Worm (Caenorhabditis elegans) whole organism, young adult: ENCODE results near the gene F13A7.11.
A peak's percentile ranks its signal among the peaks of the same experiment; 100 is the strongest.

ENCODE experiments used
- B0019.2 ChIP-seq: fragments of 200-800 bp; sonication (Bioruptor generic); conservative IDR thresholded peaks from 2 replicates; pipeline ENCODE4 v1.3.6; 2022; ENCODE audit warnings: missing genetic modification reagents, missing genetic modification characterization, missing compliant biosample characterization
- B0336.3 ChIP-seq: fragments of 200-800 bp; sonication (Bioruptor generic); IDR thresholded peaks from 2 replicates; pipeline ENCODE4 v1.3.6; 2022; ENCODE audit warnings: missing genetic modification characterization, missing compliant biosample characterization
- F10E7.11 ChIP-seq: sonication (generic microtip); optimal IDR thresholded peaks from 2 replicates; lab custom pipeline; 2017; ENCODE audit warnings: mild to moderate bottlenecking, missing genetic modification characterization, moderate library complexity, missing compliant biosample characterization
- F49E8.2 ChIP-seq: sonication (generic microtip); optimal IDR thresholded peaks from 3 replicates; lab custom pipeline; 2017; ENCODE audit warnings: missing genetic modification characterization, mild to moderate bottlenecking, missing compliant biosample characterization, antibody characterized with exemption, moderate library complexity; ENCODE audit not compliant: insufficient read depth
- F57A8.1 ChIP-seq: fragments of 200-800 bp; sonication (Bioruptor generic); optimal IDR thresholded peaks from 2 replicates; lab custom pipeline; 2018; ENCODE audit warnings: mild to moderate bottlenecking, missing genetic modification characterization, moderate library complexity, missing compliant biosample characterization
- K12H6.12 ChIP-seq: fragments of 200-800 bp; sonication (Bioruptor generic); optimal IDR thresholded peaks from 2 replicates; lab custom pipeline; 2018; ENCODE audit warnings: mild to moderate bottlenecking, missing genetic modification characterization, missing compliant biosample characterization
- Y56A3A.18 ChIP-seq: fragments of 200-800 bp; sonication (Bioruptor generic); IDR thresholded peaks from 2 replicates; pipeline ENCODE4 v1.3.6; 2022; ENCODE audit warnings: missing genetic modification reagents, missing genetic modification characterization, missing compliant biosample characterization
- ama-1 ChIP-seq, 3 experiments: fragments of 150-350 bp in 1 of 3; sonication (generic microtip) in 2 of 3; optimal IDR thresholded peaks; 2 replicates each; lab custom pipeline; 2014 to 2018; ENCODE audit warnings: missing biosample characterization in 2 of 3, missing genetic modification characterization in 2 of 3, missing genetic modification reagents in 2 of 3
- atf-7 ChIP-seq: sonication (generic microtip); optimal IDR thresholded peaks from 2 replicates; lab custom pipeline; 2017; ENCODE audit warnings: mild to moderate bottlenecking, missing genetic modification characterization, missing compliant biosample characterization
- athp-1 ChIP-seq: sonication (generic microtip); optimal IDR thresholded peaks from 2 replicates; lab custom pipeline; 2017; ENCODE audit warnings: mild to moderate bottlenecking, missing genetic modification characterization, missing compliant biosample characterization
- attf-5 ChIP-seq: fragments of 200-800 bp; sonication (Bioruptor generic); optimal IDR thresholded peaks from 2 replicates; lab custom pipeline; 2018; ENCODE audit warnings: mild to moderate bottlenecking, missing genetic modification characterization, missing compliant biosample characterization
- bed-2 ChIP-seq: fragments of 200-800 bp; sonication (Bioruptor generic); IDR thresholded peaks from 2 replicates; pipeline ENCODE4 v1.3.6; 2022; ENCODE audit warnings: missing genetic modification reagents, missing genetic modification characterization, missing compliant biosample characterization
- cebp-1 ChIP-seq, 2 experiments: fragments of 200-800 bp in 1 of 2; sonication (Bioruptor generic) in 1 of 2; sonication (generic microtip) in 1 of 2; IDR thresholded peaks in 1 of 2; optimal IDR thresholded peaks in 1 of 2; 2 replicates each; pipeline versions ENCODE4 v1.3.6 to Lab custom; 2017 to 2022; ENCODE audit warnings: missing compliant biosample characterization in 2 of 2, missing genetic modification characterization in 2 of 2, mild to moderate bottlenecking in 1 of 2, missing genetic modification reagents in 1 of 2, moderate library complexity in 1 of 2
- cebp-2 ChIP-seq: fragments of 200-800 bp; sonication (Bioruptor generic); IDR thresholded peaks from 2 replicates; pipeline ENCODE4 v1.3.6; 2022; ENCODE audit warnings: missing genetic modification characterization, missing compliant biosample characterization
- ceh-100 ChIP-seq: fragments of 200-800 bp; sonication (Bioruptor generic); IDR thresholded peaks from 2 replicates; pipeline ENCODE4 v1.3.6; 2022; ENCODE audit warnings: missing genetic modification reagents, missing genetic modification characterization, missing compliant biosample characterization
- dox-1 ChIP-seq: fragments of 200-800 bp; sonication (Bioruptor generic); IDR thresholded peaks from 2 replicates; pipeline ENCODE4 v1.3.6; 2022; ENCODE audit warnings: missing genetic modification reagents, missing genetic modification characterization, missing compliant biosample characterization
- dpff-1 ChIP-seq: sonication (generic microtip); optimal IDR thresholded peaks from 2 replicates; lab custom pipeline; 2017; ENCODE audit warnings: mild to moderate bottlenecking, missing genetic modification characterization, missing compliant biosample characterization
- egrh-3 ChIP-seq: fragments of 200-800 bp; sonication (Bioruptor generic); IDR thresholded peaks from 2 replicates; pipeline ENCODE4 v1.3.6; 2022; ENCODE audit warnings: missing genetic modification reagents, missing genetic modification characterization, missing compliant biosample characterization
- ekl-4 ChIP-seq: fragments of 200-800 bp; sonication (Bioruptor generic); IDR thresholded peaks from 2 replicates; pipeline ENCODE4 v1.3.6; 2022; ENCODE audit warnings: missing genetic modification reagents, missing genetic modification characterization, missing compliant biosample characterization
- ets-4 ChIP-seq: fragments of 200-800 bp; sonication (Bioruptor generic); optimal IDR thresholded peaks from 2 replicates; lab custom pipeline; 2018; ENCODE audit warnings: mild to moderate bottlenecking, missing genetic modification characterization, missing compliant biosample characterization
- gei-17 ChIP-seq: fragments of 200-800 bp; sonication (Bioruptor generic); optimal IDR thresholded peaks from 2 replicates; lab custom pipeline; 2018; ENCODE audit warnings: mild to moderate bottlenecking, missing genetic modification characterization, missing compliant biosample characterization
- him-1 ChIP-seq: sonication (generic microtip); optimal IDR thresholded peaks from 2 replicates; lab custom pipeline; 2016; ENCODE audit warnings: missing genotype, missing genetic modification reagents, missing genetic modification characterization, missing compliant biosample characterization
- hlh-26 ChIP-seq: fragments of 200-800 bp; sonication (Bioruptor generic); conservative IDR thresholded peaks from 2 replicates; pipeline ENCODE4 v1.3.6; 2022; ENCODE audit warnings: missing genetic modification reagents, missing genetic modification characterization, missing compliant biosample characterization
- hmg-1.2 ChIP-seq: fragments of 200-800 bp; sonication (Bioruptor generic); IDR thresholded peaks from 2 replicates; pipeline ENCODE4 v1.3.6; 2022; ENCODE audit warnings: missing genetic modification reagents, missing genetic modification characterization, missing compliant biosample characterization
- hsf-1 ChIP-seq: fragments of 200-800 bp; sonication (Bioruptor generic); IDR thresholded peaks from 2 replicates; pipeline ENCODE4 v1.3.6; 2022; ENCODE audit warnings: missing genetic modification reagents, missing genetic modification characterization, missing compliant biosample characterization
- let-526 ChIP-seq: fragments of 200-800 bp; sonication (Bioruptor generic); IDR thresholded peaks from 2 replicates; pipeline ENCODE4 v1.3.6; 2022; ENCODE audit warnings: missing genetic modification reagents, missing genetic modification characterization, missing compliant biosample characterization
- let-607 ChIP-seq, 2 experiments: fragments of 200-800 bp in 1 of 2; sonication (Bioruptor generic) in 1 of 2; sonication (generic microtip) in 1 of 2; optimal IDR thresholded peaks; 2 replicates each; lab custom pipeline; 2016 to 2018; ENCODE audit warnings: mild to moderate bottlenecking in 2 of 2, missing compliant biosample characterization in 2 of 2, missing genetic modification characterization in 2 of 2, moderate library complexity in 2 of 2, missing genotype in 1 of 2
- lin-40 ChIP-seq: sonication (generic microtip); optimal IDR thresholded peaks from 2 replicates; lab custom pipeline; 2016; ENCODE audit warnings: missing genetic modification characterization, mild to moderate bottlenecking, missing compliant biosample characterization, missing genotype, missing genetic modification reagents
- lsl-1 ChIP-seq: fragments of 200-800 bp; sonication (Bioruptor generic); optimal IDR thresholded peaks from 2 replicates; lab custom pipeline; 2018; ENCODE audit warnings: mild to moderate bottlenecking, missing genetic modification characterization, moderate library complexity, missing compliant biosample characterization
- mcd-1 ChIP-seq: fragments of 200-800 bp; sonication (Bioruptor generic); IDR thresholded peaks from 2 replicates; pipeline ENCODE4 v1.3.6; 2022; ENCODE audit warnings: missing genetic modification reagents, missing genetic modification characterization, missing compliant biosample characterization
- mel-28 ChIP-seq: sonication (generic microtip); optimal IDR thresholded peaks from 2 replicates; lab custom pipeline; 2016; ENCODE audit warnings: borderline replicate concordance, mild to moderate bottlenecking, missing genetic modification characterization, missing compliant biosample characterization
- mxl-1 ChIP-seq: sonication (generic microtip); optimal IDR thresholded peaks from 2 replicates; lab custom pipeline; 2016; ENCODE audit warnings: missing genetic modification characterization, missing compliant biosample characterization
- nfya-2 ChIP-seq: fragments of 200-800 bp; sonication (Bioruptor generic); IDR thresholded peaks from 2 replicates; pipeline ENCODE4 v1.3.6; 2022; ENCODE audit warnings: missing genetic modification reagents, missing genetic modification characterization, missing compliant biosample characterization
- nfyb-1 ChIP-seq: fragments of 200-800 bp; sonication (Bioruptor generic); IDR thresholded peaks from 2 replicates; pipeline ENCODE4 v1.3.6; 2022; ENCODE audit warnings: missing genetic modification reagents, missing genetic modification characterization, missing compliant biosample characterization
- nhr-80 ChIP-seq: sonication (generic microtip); optimal IDR thresholded peaks from 2 replicates; lab custom pipeline; 2016; ENCODE audit warnings: missing genetic modification characterization, missing compliant biosample characterization
- nhr-90 ChIP-seq: sonication (generic microtip); optimal IDR thresholded peaks from 2 replicates; lab custom pipeline; 2016; ENCODE audit warnings: missing genotype, mild to moderate bottlenecking, missing genetic modification characterization, missing compliant biosample characterization
- repo-1 ChIP-seq: sonication (generic microtip); optimal IDR thresholded peaks from 2 replicates; lab custom pipeline; 2017; ENCODE audit warnings: mild to moderate bottlenecking, missing genetic modification characterization, missing compliant biosample characterization
- snpc-4 ChIP-seq, 5 experiments: fragments of 150-350 bp in 1 of 5; sonication (generic microtip) in 4 of 5; optimal IDR thresholded peaks; 2 replicates each; lab custom pipeline; 2014 to 2018; ENCODE audit warnings: missing genetic modification characterization in 5 of 5, missing biosample characterization in 3 of 5, antibody characterized with exemption in 2 of 5, mild to moderate bottlenecking in 2 of 5, missing compliant biosample characterization in 2 of 5, missing genotype in 2 of 5, moderate library complexity in 2 of 5, missing genetic modification reagents in 1 of 5
- somi-1 ChIP-seq: fragments of 200-800 bp; sonication (Bioruptor generic); optimal IDR thresholded peaks from 2 replicates; lab custom pipeline; 2018; ENCODE audit warnings: mild to moderate bottlenecking, missing genetic modification characterization, missing compliant biosample characterization
- tbp1 ChIP-seq: fragments of 200-800 bp; sonication (Bioruptor generic); optimal IDR thresholded peaks from 2 replicates; lab custom pipeline; 2018; ENCODE audit warnings: mild to moderate bottlenecking, missing genetic modification characterization, missing compliant biosample characterization
- unc-62 ChIP-seq: fragments of 150-350 bp; optimal IDR thresholded peaks from 2 replicates; lab custom pipeline; 2014; ENCODE audit warnings: missing biosample characterization, missing genetic modification reagents, missing genetic modification characterization
- xnd-1 ChIP-seq: sonication (generic microtip); optimal IDR thresholded peaks from 2 replicates; lab custom pipeline; 2016; ENCODE audit warnings: missing genotype, missing genetic modification reagents, missing genetic modification characterization, missing compliant biosample characterization
- zfh-2 ChIP-seq: fragments of 200-800 bp; sonication (Bioruptor generic); conservative IDR thresholded peaks from 2 replicates; pipeline ENCODE4 v1.3.6; 2022; ENCODE audit warnings: missing genetic modification reagents, missing genetic modification characterization, missing compliant biosample characterization
- ztf-25 ChIP-seq: fragments of 200-800 bp; sonication (Bioruptor generic); IDR thresholded peaks from 2 replicates; pipeline ENCODE4 v1.3.6; 2022; ENCODE audit warnings: missing genetic modification reagents, missing genetic modification characterization, missing compliant biosample characterization

F13A7.11 gene

DNA sequence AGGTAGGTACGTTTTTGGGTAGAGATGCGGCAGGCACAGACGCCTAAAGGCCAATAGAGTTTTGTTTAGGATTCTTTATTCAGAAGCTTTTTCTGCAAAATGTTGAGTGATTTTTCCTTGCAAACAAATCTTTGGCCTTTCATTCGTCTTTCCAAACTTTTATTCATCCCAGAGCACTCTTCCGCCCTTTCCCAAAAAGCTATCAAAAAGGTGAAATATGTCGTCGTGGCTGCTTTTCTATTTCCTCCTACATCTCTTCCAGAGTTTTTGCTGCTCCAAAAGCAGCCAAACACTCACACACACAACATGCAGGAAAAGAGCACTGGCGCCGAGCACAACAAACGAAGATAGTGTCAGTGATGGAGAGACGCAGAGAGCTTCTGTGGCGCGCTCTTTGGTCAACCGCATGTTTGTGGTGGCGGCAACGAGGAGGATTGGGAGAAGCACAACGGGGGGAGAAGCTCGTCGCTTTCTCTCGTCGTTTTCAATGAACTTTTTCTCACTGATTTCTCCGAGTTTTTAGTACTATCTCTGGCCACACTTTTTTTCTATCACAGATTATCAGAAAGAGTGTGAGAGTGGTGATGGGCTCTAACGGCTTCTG is 44.2 kb downstream of the F13A7.11 start:
- TF ChIP-seq lin-40 (tag; lab: Kevin White, UChicago) (no peak), B0019.2 (GFP tag; lab: Robert Waterston, UW) (no peak), atf-7 (no peak), xnd-1 (tag; lab: Kevin White, UChicago) (no peak), bed-2 (GFP tag; lab: Robert Waterston, UW) (no peak), gei-17 (GFP tag; lab: Kevin White, UChicago) (peak; percentile 12), cebp-1 (GFP tag; IDR thresholded peaks at IDR 0.05; lab: Robert Waterston, UW) (no peak), cebp-1 (tag; optimal IDR thresholded peaks at IDR 0.05; lab: Kevin White, UChicago) (peak; percentile 61), Y56A3A.18 (GFP tag; lab: Robert Waterston, UW) (0 out of 2 replicates have a peak, but pooled peaks have one; percentile 45), ceh-100 (GFP tag; lab: Robert Waterston, UW) (no peak), ztf-25 (GFP tag; lab: Robert Waterston, UW) (no peak), unc-62 (GFP tag; lab: Kevin White, UChicago) (no peak), F10E7.11 (tag; lab: Kevin White, UChicago) (no peak), tbp1 (GFP tag; lab: Kevin White, UChicago) (no peak), hmg-1.2 (GFP tag; lab: Robert Waterston, UW) (peak; percentile 77), ama-1 (optimal IDR thresholded peaks at IDR 0.05; lab: Kevin White, UChicago) (no peak), ama-1 (GFP tag; optimal IDR thresholded peaks at IDR 0.05; lab: Kevin White, UChicago) (no peak), dox-1 (GFP tag; lab: Robert Waterston, UW) (peak; percentile 42; the same call in 1 of the 2 replicates), egrh-3 (GFP tag; lab: Robert Waterston, UW) (peak; percentile 22; the same call in 1 of the 2 replicates), hsf-1 (GFP tag; lab: Robert Waterston, UW) (no peak), mel-28 (tag; lab: Kevin White, UChicago) (no peak), zfh-2 (peak; percentile 92), K12H6.12 (tag; lab: Kevin White, UChicago) (peak; percentile 65), nfyb-1 (GFP tag; lab: Robert Waterston, UW) (peak; percentile 61; the same call in 1 of the 2 replicates), repo-1 (tag; lab: Kevin White, UChicago) (no peak), hlh-26 (no peak), ekl-4 (GFP tag; lab: Robert Waterston, UW) (no peak), F57A8.1 (GFP tag; lab: Kevin White, UChicago) (no peak), B0336.3 (GFP tag; lab: Robert Waterston, UW) (peak; percentile 47; the same call in 1 of the 2 replicates), lsl-1 (GFP tag; lab: Kevin White, UChicago) (no peak), nhr-80 (tag; lab: Kevin White, UChicago) (peak; percentile 89), F49E8.2 (tag; lab: Kevin White, UChicago) (no peak), mxl-1 (tag; lab: Kevin White, UChicago) (no peak), snpc-4 (GFP tag; optimal IDR thresholded peaks at IDR 0.05; lab: Kevin White, UChicago) (no peak), snpc-4 (tag; optimal IDR thresholded peaks at IDR 0.05; lab: Kevin White, UChicago) (peak; percentile 34 to 58 (median 40)), ets-4 (GFP tag; lab: Kevin White, UChicago) (peak; percentile 48), athp-1 (no peak), mcd-1 (peak; percentile 48), him-1 (tag; lab: Kevin White, UChicago) (no peak), let-526 (GFP tag; lab: Robert Waterston, UW) (peak; percentile 63; the same call in 1 of the 2 replicates), dpff-1 (tag; lab: Kevin White, UChicago) (no peak), somi-1 (GFP tag; lab: Kevin White, UChicago) (no peak), let-607 (tag; optimal IDR thresholded peaks at IDR 0.05; lab: Kevin White, UChicago) (no peak), nfya-2 (GFP tag; lab: Robert Waterston, UW) (no peak), nhr-90 (no peak), cebp-2 (GFP tag; lab: Robert Waterston, UW) (no peak), attf-5 (GFP tag; lab: Kevin White, UChicago) (peak; percentile 55)
